Worm (Caenorhabditis elegans) whole organism, late embryonic: ENCODE measurements around the gene mpk-2.
A peak's percentile ranks its signal among the peaks of the same experiment; 100 is the strongest.

Experiments
- F13H6.1 ChIP-seq: sonication (generic microtip); optimal IDR thresholded peaks from 2 replicates; lab custom pipeline; 2016; ENCODE audit warnings: missing genetic modification characterization, missing compliant biosample characterization
- K02D7.2 ChIP-seq: sonication (generic microtip); optimal IDR thresholded peaks from 2 replicates; lab custom pipeline; 2017; ENCODE audit warnings: mild to moderate bottlenecking, missing genetic modification characterization, missing compliant biosample characterization
- T23F11.4 ChIP-seq: fragments of 200-800 bp; sonication (Bioruptor generic); optimal IDR thresholded peaks from 2 replicates; lab custom pipeline; 2018; ENCODE audit warnings: mild to moderate bottlenecking, missing genetic modification characterization, missing compliant biosample characterization
- Y22D7AL.16 ChIP-seq: sonication (generic microtip); optimal IDR thresholded peaks from 2 replicates; lab custom pipeline; 2016; ENCODE audit warnings: missing genetic modification characterization, missing compliant biosample characterization
- ahr-1 ChIP-seq: sonication (generic microtip); optimal IDR thresholded peaks from 2 replicates; lab custom pipeline; 2016; ENCODE audit warnings: missing genetic modification characterization, missing compliant biosample characterization
- ceh-14 ChIP-seq: sonication (generic microtip); optimal IDR thresholded peaks from 2 replicates; lab custom pipeline; 2016; ENCODE audit warnings: missing genotype, missing genetic modification characterization, missing compliant biosample characterization
- ceh-18 ChIP-seq: sonication (generic microtip); optimal IDR thresholded peaks from 2 replicates; lab custom pipeline; 2016; ENCODE audit warnings: missing genetic modification characterization, missing compliant biosample characterization
- ceh-19 ChIP-seq: fragments of 200-800 bp; sonication (Bioruptor generic); optimal IDR thresholded peaks from 2 replicates; lab custom pipeline; 2018; ENCODE audit warnings: mild to moderate bottlenecking, missing genetic modification characterization, missing compliant biosample characterization
- ceh-2 ChIP-seq: sonication (generic microtip); optimal IDR thresholded peaks from 2 replicates; lab custom pipeline; 2016; ENCODE audit warnings: missing genotype, missing genetic modification characterization, missing compliant biosample characterization
- ceh-22 ChIP-seq: sonication (generic microtip); optimal IDR thresholded peaks from 2 replicates; lab custom pipeline; 2017; ENCODE audit warnings: missing biosample characterization, missing genetic modification characterization
- ceh-24 ChIP-seq: sonication (generic microtip); optimal IDR thresholded peaks from 2 replicates; lab custom pipeline; 2016; ENCODE audit warnings: mild to moderate bottlenecking, missing genetic modification characterization, missing compliant biosample characterization
- ceh-30 ChIP-seq: fragments of 150-350 bp; optimal IDR thresholded peaks from 2 replicates; lab custom pipeline; 2014; ENCODE audit warnings: missing biosample characterization, missing genetic modification characterization
- ceh-31 ChIP-seq: sonication (generic microtip); optimal IDR thresholded peaks from 2 replicates; lab custom pipeline; 2016; ENCODE audit warnings: missing genetic modification characterization, missing compliant biosample characterization
- ceh-34 ChIP-seq: sonication (generic microtip); optimal IDR thresholded peaks from 2 replicates; lab custom pipeline; 2016; ENCODE audit warnings: mild to moderate bottlenecking, missing genetic modification characterization, missing compliant biosample characterization
- ceh-45 ChIP-seq: fragments of 200-800 bp; sonication (Bioruptor generic); IDR thresholded peaks from 2 replicates; pipeline ENCODE4 v1.3.6; 2022; ENCODE audit warnings: missing genetic modification reagents, missing genetic modification characterization, missing compliant biosample characterization
- ceh-48 ChIP-seq: sonication (generic microtip); optimal IDR thresholded peaks from 2 replicates; lab custom pipeline; 2016; ENCODE audit warnings: missing genetic modification characterization, inconsistent platforms, missing compliant biosample characterization
- ceh-6 ChIP-seq: fragments of 200-800 bp; sonication (Bioruptor generic); optimal IDR thresholded peaks from 2 replicates; lab custom pipeline; 2018; ENCODE audit warnings: mild to moderate bottlenecking, missing genetic modification characterization, missing compliant biosample characterization
- che-1 ChIP-seq: sonication (generic microtip); optimal IDR thresholded peaks from 2 replicates; lab custom pipeline; 2016; ENCODE audit warnings: mild to moderate bottlenecking, missing genetic modification characterization, missing compliant biosample characterization
- dmd-4 ChIP-seq: sonication (generic microtip); optimal IDR thresholded peaks from 2 replicates; lab custom pipeline; 2016; ENCODE audit warnings: borderline replicate concordance, missing genetic modification characterization, missing compliant biosample characterization
- dve-1 ChIP-seq: sonication (generic microtip); optimal IDR thresholded peaks from 2 replicates; lab custom pipeline; 2017; ENCODE audit warnings: antibody characterized with exemption, mild to moderate bottlenecking, missing genetic modification characterization, missing compliant biosample characterization
- elt-2 ChIP-seq: sonication (generic microtip); optimal IDR thresholded peaks from 2 replicates; lab custom pipeline; 2016; ENCODE audit warnings: missing genetic modification reagents, missing genetic modification characterization, missing compliant biosample characterization
- elt-4 ChIP-seq: sonication (generic microtip); optimal IDR thresholded peaks from 2 replicates; lab custom pipeline; 2016; ENCODE audit warnings: missing genetic modification characterization, missing compliant biosample characterization
- ets-4 ChIP-seq: sonication (generic microtip); optimal IDR thresholded peaks from 2 replicates; lab custom pipeline; 2016; ENCODE audit warnings: missing genetic modification characterization, missing compliant biosample characterization
- fax-1 ChIP-seq: sonication (generic microtip); optimal IDR thresholded peaks from 2 replicates; lab custom pipeline; 2016; ENCODE audit warnings: missing genotype, missing genetic modification characterization, missing compliant biosample characterization
- gmeb-2 ChIP-seq: sonication (generic microtip); optimal IDR thresholded peaks from 2 replicates; lab custom pipeline; 2016; ENCODE audit warnings: missing genetic modification characterization, inconsistent platforms, missing compliant biosample characterization
- hlh-13 ChIP-seq: fragments of 200-800 bp; sonication (Bioruptor generic); optimal IDR thresholded peaks from 2 replicates; lab custom pipeline; 2018; ENCODE audit warnings: mild to moderate bottlenecking, missing genetic modification characterization, missing compliant biosample characterization
- hlh-15 ChIP-seq: sonication (generic microtip); optimal IDR thresholded peaks from 2 replicates; lab custom pipeline; 2016; ENCODE audit warnings: missing genetic modification characterization, missing compliant biosample characterization
- hlh-30 ChIP-seq: sonication (generic microtip); optimal IDR thresholded peaks from 2 replicates; lab custom pipeline; 2017; ENCODE audit warnings: antibody characterized with exemption, missing genetic modification characterization, missing compliant biosample characterization; ENCODE audit not compliant: insufficient read depth
- hlh-6 ChIP-seq: sonication (generic microtip); optimal IDR thresholded peaks from 2 replicates; lab custom pipeline; 2016; ENCODE audit warnings: missing genotype, missing genetic modification characterization, missing compliant biosample characterization
- lim-6 ChIP-seq: sonication (generic microtip); optimal IDR thresholded peaks from 2 replicates; lab custom pipeline; 2016; ENCODE audit warnings: missing genetic modification characterization, missing compliant biosample characterization
- lin-11 ChIP-seq: fragments of 200-800 bp; sonication (Bioruptor generic); optimal IDR thresholded peaks from 2 replicates; lab custom pipeline; 2018; ENCODE audit warnings: mild to moderate bottlenecking, missing genetic modification characterization, missing compliant biosample characterization
- madf-2 ChIP-seq: sonication (generic microtip); optimal IDR thresholded peaks from 2 replicates; lab custom pipeline; 2017; ENCODE audit warnings: missing genetic modification characterization, missing compliant biosample characterization
- mec-3 ChIP-seq: sonication (generic microtip); optimal IDR thresholded peaks from 2 replicates; lab custom pipeline; 2016; ENCODE audit warnings: borderline replicate concordance, missing genetic modification characterization, missing compliant biosample characterization
- nfya-1 ChIP-seq: sonication (generic microtip); optimal IDR thresholded peaks from 2 replicates; lab custom pipeline; 2017; ENCODE audit warnings: missing genetic modification characterization, mild to moderate bottlenecking, missing compliant biosample characterization, antibody characterized with exemption, moderate library complexity
- nhr-11 ChIP-seq: fragments of 150-350 bp; optimal IDR thresholded peaks from 2 replicates; lab custom pipeline; 2014; ENCODE audit warnings: missing biosample characterization, missing genetic modification characterization
- odd-2 ChIP-seq: sonication (generic microtip); optimal IDR thresholded peaks from 2 replicates; lab custom pipeline; 2017; ENCODE audit warnings: antibody characterized with exemption, mild to moderate bottlenecking, missing genetic modification characterization, missing compliant biosample characterization
- pag-3 ChIP-seq: sonication (generic microtip); optimal IDR thresholded peaks from 2 replicates; lab custom pipeline; 2016; ENCODE audit warnings: missing compliant biosample characterization, missing genetic modification characterization, borderline replicate concordance
- pax-1 ChIP-seq: fragments of 150-350 bp; optimal IDR thresholded peaks from 2 replicates; lab custom pipeline; 2014; ENCODE audit warnings: missing biosample characterization, missing genetic modification characterization
- pha-2 ChIP-seq: sonication (generic microtip); optimal IDR thresholded peaks from 2 replicates; lab custom pipeline; 2017; ENCODE audit warnings: mild to moderate bottlenecking, missing genetic modification characterization, missing compliant biosample characterization
- pqm-1 ChIP-seq: sonication (generic microtip); optimal IDR thresholded peaks from 2 replicates; lab custom pipeline; 2016; ENCODE audit warnings: missing genetic modification characterization, missing compliant biosample characterization
- pros-1 ChIP-seq: fragments of 150-350 bp; optimal IDR thresholded peaks from 2 replicates; lab custom pipeline; 2014; ENCODE audit warnings: missing biosample characterization, missing genetic modification reagents, missing genetic modification characterization
- rnt-1 ChIP-seq: sonication (generic microtip); optimal IDR thresholded peaks from 2 replicates; lab custom pipeline; 2016; ENCODE audit warnings: missing genetic modification characterization, missing compliant biosample characterization
- sdc-2 ChIP-seq: sonication (generic microtip); optimal IDR thresholded peaks from 2 replicates; lab custom pipeline; 2016; ENCODE audit warnings: missing genotype, missing genetic modification characterization, missing compliant biosample characterization
- sox-2 ChIP-seq: fragments of 200-800 bp; sonication (Bioruptor generic); IDR thresholded peaks from 2 replicates; pipeline ENCODE4 v1.3.6; 2022; ENCODE audit warnings: missing genetic modification reagents, missing genetic modification characterization, missing compliant biosample characterization
- tbx-2 ChIP-seq: sonication (generic microtip); optimal IDR thresholded peaks from 2 replicates; lab custom pipeline; 2016; ENCODE audit warnings: missing genetic modification characterization, missing compliant biosample characterization
- ttx-3 ChIP-seq: sonication (generic microtip); optimal IDR thresholded peaks from 2 replicates; lab custom pipeline; 2016; ENCODE audit warnings: missing genetic modification reagents, missing genetic modification characterization, missing compliant biosample characterization
- unc-3 ChIP-seq, 2 experiments: fragments of 200-800 bp in 1 of 2; sonication (Bioruptor generic) in 1 of 2; sonication (generic microtip) in 1 of 2; conservative IDR thresholded peaks in 1 of 2; optimal IDR thresholded peaks in 1 of 2; 2 replicates each; pipeline versions ENCODE4 v1.3.6 to Lab custom; 2016 to 2022; ENCODE audit warnings: missing compliant biosample characterization in 2 of 2, missing genetic modification characterization in 2 of 2, missing genetic modification reagents in 1 of 2
- zip-5 ChIP-seq: sonication (generic microtip); optimal IDR thresholded peaks from 2 replicates; lab custom pipeline; 2016; ENCODE audit warnings: missing genetic modification characterization, missing compliant biosample characterization
- ztf-16 ChIP-seq: sonication (generic microtip); optimal IDR thresholded peaks from 2 replicates; lab custom pipeline; 2017; ENCODE audit warnings: missing genetic modification characterization, missing compliant biosample characterization

mpk-2 gene

ce11 chrII:5103189-5103588 is 729 bp upstream of the mpk-2 start:
- no peak for TF ChIP-seq gmeb-2 (tag; lab: Kevin White, UChicago)
- no peak for TF ChIP-seq pax-1 (tag; lab: Kevin White, UChicago)
- no peak for TF ChIP-seq ceh-19 (GFP tag; lab: Kevin White, UChicago)
- no peak for TF ChIP-seq hlh-6 (tag; lab: Kevin White, UChicago)
- no peak for TF ChIP-seq ahr-1 (tag; lab: Kevin White, UChicago)

- peak; percentile 93 for TF ChIP-seq pqm-1 (tag; lab: Kevin White, UChicago)
- peak; percentile 98 for TF ChIP-seq ceh-6 (GFP tag; lab: Kevin White, UChicago)
- TF ChIP-seq odd-2 (tag; lab: Kevin White, UChicago) = peak; percentile 72
- peak; percentile 68 for TF ChIP-seq pag-3 (tag; lab: Kevin White, UChicago)
- TF ChIP-seq unc-3 (GFP tag; conservative IDR thresholded peaks at IDR 0.05; lab: Robert Waterston, UW) = peak; percentile 97
- peak; percentile 91 for TF ChIP-seq unc-3 (tag; optimal IDR thresholded peaks at IDR 0.05; lab: Kevin White, UChicago)
- TF ChIP-seq ets-4 (tag; lab: Kevin White, UChicago) = peak; percentile 51
- TF ChIP-seq elt-2 (tag; lab: Kevin White, UChicago) = peak; percentile 100
- TF ChIP-seq Y22D7AL.16 (tag; lab: Kevin White, UChicago) = peak; percentile 98
- TF ChIP-seq pha-2 = peak; percentile 93
- peak; percentile 96 for TF ChIP-seq dmd-4 (tag; lab: Kevin White, UChicago)
- peak; percentile 88 for TF ChIP-seq rnt-1 (tag; lab: Kevin White, UChicago)
- peak; percentile 95 for TF ChIP-seq fax-1 (tag; lab: Kevin White, UChicago)
- TF ChIP-seq nfya-1 (tag; lab: Kevin White, UChicago) = peak; percentile 88
- peak; percentile 96 for TF ChIP-seq madf-2 (tag; lab: Kevin White, UChicago)
- TF ChIP-seq mec-3 (tag; lab: Kevin White, UChicago) = peak; percentile 87
- peak; percentile 92 for TF ChIP-seq ceh-45 (GFP tag; lab: Robert Waterston, UW)
- peak; percentile 98 for TF ChIP-seq gmeb-2 (tag; lab: Kevin White, UChicago)
- peak; percentile 98 for TF ChIP-seq hlh-6 (tag; lab: Kevin White, UChicago)
- peak; percentile 92 for TF ChIP-seq tbx-2 (tag; lab: Kevin White, UChicago)
- TF ChIP-seq ceh-34 (tag; lab: Kevin White, UChicago) = peak; percentile 95
- TF ChIP-seq hlh-30 (tag; lab: Kevin White, UChicago) = peak; percentile 75
- TF ChIP-seq ceh-18 (tag; lab: Kevin White, UChicago) = peak; percentile 90
- peak; percentile 93 for TF ChIP-seq elt-4 (tag; lab: Kevin White, UChicago)
- TF ChIP-seq ceh-22 = peak; percentile 28
- TF ChIP-seq ceh-14 = peak; percentile 94
- TF ChIP-seq sox-2 (GFP tag; lab: Robert Waterston, UW) = peak; percentile 97
- peak; percentile 92 for TF ChIP-seq F13H6.1 (tag; lab: Kevin White, UChicago)
- TF ChIP-seq ahr-1 (tag; lab: Kevin White, UChicago) = peak; percentile 90
- peak; percentile 93 for TF ChIP-seq dve-1 (tag; lab: Kevin White, UChicago)
- TF ChIP-seq hlh-13 = peak; percentile 95
- peak; percentile 41 for TF ChIP-seq pros-1
- TF ChIP-seq ceh-24 (tag; lab: Kevin White, UChicago) = peak; percentile 86
- no peak for TF ChIP-seq nhr-11 (tag; lab: Kevin White, UChicago)
- peak; percentile 95 for TF ChIP-seq K02D7.2 (tag; lab: Kevin White, UChicago)
- peak; percentile 90 for TF ChIP-seq sdc-2 (tag; lab: Kevin White, UChicago)
- TF ChIP-seq lim-6 (tag; lab: Kevin White, UChicago) = peak; percentile 94
- TF ChIP-seq ceh-30 = peak; percentile 74
- TF ChIP-seq lin-11 (tag; lab: Kevin White, UChicago) = peak; percentile 94
- peak; percentile 98 for TF ChIP-seq T23F11.4
- TF ChIP-seq ceh-31 (tag; lab: Kevin White, UChicago) = peak; percentile 81
- TF ChIP-seq hlh-15 (tag; lab: Kevin White, UChicago) = peak; percentile 96
- TF ChIP-seq zip-5 (tag; lab: Kevin White, UChicago) = peak; percentile 79
- TF ChIP-seq ceh-48 = peak; percentile 89
- peak; percentile 96 for TF ChIP-seq che-1 (tag; lab: Kevin White, UChicago)
- TF ChIP-seq ztf-16 = peak; percentile 96
- TF ChIP-seq ceh-2 = peak; percentile 86
- TF ChIP-seq ceh-19 (GFP tag; lab: Kevin White, UChicago) = peak; percentile 97
- peak; percentile 94 for TF ChIP-seq ttx-3
These were observed 1.1 kb downstream of the mpk-2 start for ce11 chrII:5105020-5105419.
